Worm (Caenorhabditis elegans): ENCODE measurements around the gene sup-10.

Gene sup-10

DNA sequence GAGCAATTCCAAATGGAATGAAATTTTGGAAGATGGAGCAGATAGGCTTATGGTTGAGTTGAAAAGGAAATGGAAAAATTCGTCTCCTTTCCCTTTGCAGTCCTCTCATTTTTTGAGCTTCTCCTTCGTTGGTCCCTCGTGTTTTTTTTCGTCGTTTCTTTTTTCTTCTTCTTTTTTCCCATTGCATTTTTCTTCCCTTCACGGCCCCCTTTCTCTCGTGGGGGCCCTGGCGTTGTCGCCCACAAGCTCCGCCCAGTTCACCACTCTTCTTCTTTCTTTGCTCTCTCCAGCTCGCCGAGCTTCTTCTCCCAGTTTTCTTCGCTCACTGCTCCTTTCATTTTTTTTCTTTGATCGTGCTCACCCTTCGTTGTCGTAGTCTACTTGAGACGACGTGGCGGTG lies 8.7 kb upstream of the sup-10 start (continued):
- no peak for TF ChIP-seq pqm-1 (tag; optimal IDR thresholded peaks at IDR 0.05)
- TF ChIP-seq daf-16 (GFP tag; optimal IDR thresholded peaks at IDR 0.05): no peak
- no peak for TF ChIP-seq daf-16 (tag; optimal IDR thresholded peaks at IDR 0.05)
- no peak for TF ChIP-seq lin-38 (GFP tag; IDR thresholded peaks at IDR 0.05)
- TF ChIP-seq hlh-11 (tag; optimal IDR thresholded peaks at IDR 0.05): peak; percentile 9
- peak in 1 of 2 experiments; percentile 66 for TF ChIP-seq mdl-1 (tag; optimal IDR thresholded peaks at IDR 0.05)
- TF ChIP-seq snpc-1.2 (GFP tag; IDR thresholded peaks at IDR 0.05): no peak
- TF ChIP-seq nhr-11 (tag; optimal IDR thresholded peaks at IDR 0.05): no peak
- TF ChIP-seq lin-13 (GFP tag; optimal IDR thresholded peaks at IDR 0.05): no peak
- no peak for TF ChIP-seq egl-43 (GFP tag; IDR thresholded peaks at IDR 0.05)
- TF ChIP-seq tra-1 (GFP tag; IDR thresholded peaks at IDR 0.05): 0 out of 2 replicates have a peak, but pooled peaks have one; percentile 26
- TF ChIP-seq aha-1 (tag): peak; percentile 60
- TF ChIP-seq lin-29 (GFP tag; IDR thresholded peaks at IDR 0.05): no peak
- TF ChIP-seq hlh-30 (tag; optimal IDR thresholded peaks at IDR 0.05; ENCODE audit: insufficient read depth): peak; percentile 51
- 0 out of 2 replicates have a peak, but pooled peaks have one; percentile 16 for TF ChIP-seq Y48G9A.11 (GFP tag; IDR thresholded peaks at IDR 0.05)
- TF ChIP-seq madf-5 (GFP tag; IDR thresholded peaks at IDR 0.05): no peak
- no peak for TF ChIP-seq unc-39 (tag; optimal IDR thresholded peaks at IDR 0.05)
- peak; percentile 2 for TF ChIP-seq fkh-10 (GFP tag; optimal IDR thresholded peaks at IDR 0.05)
- no peak for TF ChIP-seq ceh-20 (GFP tag; IDR thresholded peaks at IDR 0.05)
- TF ChIP-seq aly-2 (tag; optimal IDR thresholded peaks at IDR 0.05): no peak
- no peak for TF ChIP-seq F10B5.3 (tag; optimal IDR thresholded peaks at IDR 0.05)
- TF ChIP-seq mxl-2 (GFP tag; conservative IDR thresholded peaks at IDR 0.05): no peak
- TF ChIP-seq spr-3 (GFP tag; optimal IDR thresholded peaks at IDR 0.05): no peak
- TF ChIP-seq lsy-2 (tag; optimal IDR thresholded peaks at IDR 0.05): peak in 1 of 2 experiments; percentile 36
- no peak for TF ChIP-seq spr-1 (tag; optimal IDR thresholded peaks at IDR 0.05)
- TF ChIP-seq zag-1 (tag; optimal IDR thresholded peaks at IDR 0.05): no peak
- TF ChIP-seq D1046.2 (GFP tag; IDR thresholded peaks at IDR 0.05): no peak
- no peak for TF ChIP-seq nhr-76 (tag; optimal IDR thresholded peaks at IDR 0.05)
- TF ChIP-seq nhr-10 (tag; optimal IDR thresholded peaks at IDR 0.05): no peak
- no peak for TF ChIP-seq nhr-25 (tag; optimal IDR thresholded peaks at IDR 0.05; ENCODE audit: borderline replicate concordance, insufficient read depth)
- no peak for TF ChIP-seq zfp-3 (GFP tag; conservative IDR thresholded peaks at IDR 0.05)

DNA sequence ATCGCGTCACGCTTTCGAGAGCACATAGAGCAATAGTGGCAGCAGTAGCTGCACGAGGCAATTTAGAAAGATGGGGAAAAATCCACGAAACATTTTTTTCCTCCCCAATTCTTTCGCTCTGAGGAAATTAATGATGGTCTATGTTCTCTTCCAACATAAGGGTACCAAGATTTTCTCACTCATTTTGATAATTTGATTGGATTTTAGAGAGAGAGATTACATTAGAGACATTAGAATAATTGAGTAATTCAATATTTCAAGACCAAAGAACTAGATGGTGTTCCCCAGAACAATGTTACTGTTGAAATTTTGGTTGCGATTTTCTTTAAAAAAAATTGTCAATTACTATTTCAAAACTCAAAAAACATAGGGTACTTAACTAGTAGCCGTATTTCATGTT lies 6.7 kb upstream of the sup-10 start:
- TF ChIP-seq mdl-1 (tag; optimal IDR thresholded peaks at IDR 0.05) (peak in 1 of 2 experiments; percentile 39), zfp-3 (GFP tag; conservative IDR thresholded peaks at IDR 0.05) (no peak), attf-4 (tag; optimal IDR thresholded peaks at IDR 0.05) (no peak), pqm-1 (tag; optimal IDR thresholded peaks at IDR 0.05) (no peak), egl-27 (tag; optimal IDR thresholded peaks at IDR 0.05) (no peak), ctbp-1 (GFP tag; IDR thresholded peaks at IDR 0.05) (0 out of 2 replicates have a peak, but pooled peaks have one; percentile 26)

DNA sequence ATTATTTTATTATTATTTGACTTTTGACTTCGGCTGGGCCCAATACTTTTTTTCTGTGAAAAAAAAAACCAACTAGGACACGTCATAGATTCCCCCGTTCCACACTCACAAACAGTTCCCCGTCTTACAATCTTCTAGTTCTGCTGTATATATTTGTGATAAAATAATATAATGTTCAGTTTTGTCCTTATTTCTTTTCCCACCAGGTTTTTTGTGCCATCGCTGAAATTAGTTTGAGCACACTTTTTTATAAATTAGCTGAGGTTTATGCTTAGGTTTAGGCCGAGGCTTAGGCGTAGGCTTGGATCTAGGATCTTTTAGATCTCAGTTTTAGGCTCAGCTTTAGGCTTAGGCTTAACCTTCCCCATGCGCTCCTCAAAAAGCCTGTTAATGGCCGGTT lies 767 bp upstream of the sup-10 start:
- TF ChIP-seq ces-1 (GFP tag; optimal IDR thresholded peaks at IDR 0.05): no peak
- no peak for TF ChIP-seq hlh-11 (tag; optimal IDR thresholded peaks at IDR 0.05)
- no peak for TF ChIP-seq unc-39 (tag; optimal IDR thresholded peaks at IDR 0.05)
- peak in 1 of 2 experiments; percentile 92 for TF ChIP-seq unc-62 (GFP tag; optimal IDR thresholded peaks at IDR 0.05 in 1 of 2)
- TF ChIP-seq unc-62 (tag; optimal IDR thresholded peaks at IDR 0.05): no peak
- no peak for TF ChIP-seq set-16 (GFP tag; IDR thresholded peaks at IDR 0.05)
- TF ChIP-seq ceh-28 (tag; optimal IDR thresholded peaks at IDR 0.05): no peak
- TF ChIP-seq ceh-20 (GFP tag; IDR thresholded peaks at IDR 0.05): no peak
- no peak for TF ChIP-seq ceh-82 (tag; optimal IDR thresholded peaks at IDR 0.05)
- TF ChIP-seq F26F4.8 (GFP tag; conservative IDR thresholded peaks at IDR 0.05): no peak
- TF ChIP-seq aha-1 (tag): peak; percentile 35
- no peak for TF ChIP-seq dmd-6 (GFP tag; IDR thresholded peaks at IDR 0.05)
- no peak for TF ChIP-seq Y75B8A.6 (GFP tag; IDR thresholded peaks at IDR 0.05)
- no peak for TF ChIP-seq lin-29 (GFP tag; IDR thresholded peaks at IDR 0.05)
